Worm (Caenorhabditis elegans): ENCODE data around the gene ints-9.

- TF ChIP-seq alr-1 (tag; optimal IDR thresholded peaks at IDR 0.05) (no peak), lin-39 (tag; optimal IDR thresholded peaks at IDR 0.05) (no peak), ama-1 (optimal IDR thresholded peaks at IDR 0.05) (no peak), elt-3 (tag; optimal IDR thresholded peaks at IDR 0.05) (no peak), nhr-12 (tag; optimal IDR thresholded peaks at IDR 0.05) (no peak), crh-2 (tag; optimal IDR thresholded peaks at IDR 0.05) (no peak), unc-39 (tag; optimal IDR thresholded peaks at IDR 0.05) (no peak), mab-5 (tag; optimal IDR thresholded peaks at IDR 0.05) (no peak), lin-13 (GFP tag; optimal IDR thresholded peaks at IDR 0.05) (no peak), lsy-2 (tag; optimal IDR thresholded peaks at IDR 0.05) (no peak)
These were observed 37.6 kb upstream of the ints-9 start, which contains the start of gene C54F6.12 for ce11 chrV:7538018-7538417.
